Worm (Caenorhabditis elegans) whole organism, L3 larva: ENCODE data around the gene fbxa-116.

Experiments used
- ZK546.5 ChIP-seq: sonication (generic microtip); optimal IDR thresholded peaks from 2 replicates; lab custom pipeline; 2017; ENCODE audit warnings: missing biosample characterization, missing genetic modification characterization
- ama-1 ChIP-seq: fragments of 150-350 bp; optimal IDR thresholded peaks from 2 replicates; lab custom pipeline; 2018
- egl-27 ChIP-seq: sonication (generic microtip); optimal IDR thresholded peaks from 4 replicates; lab custom pipeline; 2017; ENCODE audit warnings: missing biosample characterization, missing genetic modification reagents, missing genetic modification characterization
- elt-1 ChIP-seq: fragments of 150-350 bp; optimal IDR thresholded peaks from 2 replicates; lab custom pipeline; 2014; ENCODE audit warnings: missing biosample characterization, missing genetic modification characterization
- elt-2 ChIP-seq: sonication (generic microtip); optimal IDR thresholded peaks from 2 replicates; lab custom pipeline; 2016; ENCODE audit warnings: missing genetic modification reagents, mild to moderate bottlenecking, missing genetic modification characterization, missing compliant biosample characterization
- elt-3 ChIP-seq, 3 experiments: fragments of 150-350 bp in 1 of 3; sonication (generic microtip) in 2 of 3; optimal IDR thresholded peaks; 2 replicates in 2 of 3; 4 replicates in 1 of 3; lab custom pipeline; 2014 to 2017; ENCODE audit warnings: missing biosample characterization in 3 of 3, missing genetic modification characterization in 3 of 3
- fos-1 ChIP-seq: fragments of 150-350 bp; optimal IDR thresholded peaks from 2 replicates; lab custom pipeline; 2014; ENCODE audit warnings: missing biosample characterization, missing genetic modification characterization
- lin-15B ChIP-seq: fragments of 150-350 bp; optimal IDR thresholded peaks from 2 replicates; lab custom pipeline; 2014; ENCODE audit warnings: missing biosample characterization, missing genetic modification characterization
- lin-39 ChIP-seq: fragments of 150-350 bp; optimal IDR thresholded peaks from 2 replicates; lab custom pipeline; 2018; ENCODE audit warnings: missing biosample characterization, missing genetic modification reagents, missing genetic modification characterization
- nfya-1 ChIP-seq: sonication (generic microtip); optimal IDR thresholded peaks from 2 replicates; lab custom pipeline; 2017; ENCODE audit warnings: missing genetic modification characterization, mild to moderate bottlenecking, missing compliant biosample characterization, antibody characterized with exemption, moderate library complexity; ENCODE audit not compliant: insufficient read depth
- nhr-12 ChIP-seq: fragments of 150-350 bp; optimal IDR thresholded peaks from 2 replicates; lab custom pipeline; 2014; ENCODE audit warnings: missing biosample characterization, missing genetic modification characterization
- nhr-25 ChIP-seq: sonication (generic microtip); optimal IDR thresholded peaks from 2 replicates; lab custom pipeline; 2017; ENCODE audit warnings: missing biosample characterization, missing genetic modification characterization
- sea-2 ChIP-seq: fragments of 150-350 bp; sonication (generic microtip); optimal IDR thresholded peaks from 4 replicates; lab custom pipeline; 2014; ENCODE audit warnings: missing biosample characterization, missing genetic modification reagents, missing genetic modification characterization
- skn-1 ChIP-seq: fragments of 150-350 bp; optimal IDR thresholded peaks from 2 replicates; lab custom pipeline; 2014; ENCODE audit warnings: missing biosample characterization, missing genetic modification characterization

DNA sequence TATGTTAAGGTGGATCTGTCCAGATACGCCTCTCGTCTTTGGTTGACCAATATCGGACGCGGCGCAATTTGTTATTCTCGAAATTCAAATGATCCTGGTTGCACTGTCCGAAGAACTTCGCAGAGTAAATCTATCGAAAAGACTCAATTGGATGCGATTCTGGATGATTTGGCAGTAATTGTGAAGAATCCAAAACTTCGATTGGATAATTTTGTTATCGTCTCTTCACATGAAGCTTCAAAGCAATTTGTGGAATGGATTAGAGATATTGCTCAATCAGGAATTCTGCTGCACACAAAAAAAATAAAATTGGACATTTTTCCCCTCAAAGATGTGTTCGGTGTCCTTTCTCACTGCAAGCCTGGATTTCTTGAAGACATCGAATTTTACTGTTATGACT, 11.0 kb upstream of the fbxa-116 start:
- TF ChIP-seq sea-2 (no peak), ZK546.5 (tag; lab: Kevin White, UChicago) (no peak), skn-1 (no peak), fos-1 (tag; lab: Kevin White, UChicago) (no peak), ama-1 (lab: Kevin White, UChicago) (no peak), elt-2 (tag; lab: Kevin White, UChicago) (no peak), nhr-25 (tag; lab: Kevin White, UChicago) (no peak), lin-15B (tag; lab: Kevin White, UChicago) (no peak), elt-3 (tag; optimal IDR thresholded peaks at IDR 0.05; lab: Kevin White, UChicago) (no peak), nhr-12 (tag; lab: Kevin White, UChicago) (no peak), nfya-1 (no peak), elt-1 (no peak), lin-39 (tag; lab: Kevin White, UChicago) (no peak), egl-27 (tag; lab: Kevin White, UChicago) (no peak)
